Fruit fly (Drosophila melanogaster): ENCODE results near the gene emei.

emei gene

dm6 chr3L:11089805-11090440 is 19.6 kb upstream of the emei start:
- TF ChIP-seq CG8478 (optimal IDR thresholded peaks at IDR 0.05) (no peak), pan (optimal IDR thresholded peaks at IDR 0.05) (no peak), usp (GFP tag; optimal IDR thresholded peaks at IDR 0.05) (no peak), psq (optimal IDR thresholded peaks at IDR 0.05) (no peak), EcR (GFP tag; optimal IDR thresholded peaks at IDR 0.05) (no peak), Dll (optimal IDR thresholded peaks at IDR 0.05) (no peak)

DNA sequence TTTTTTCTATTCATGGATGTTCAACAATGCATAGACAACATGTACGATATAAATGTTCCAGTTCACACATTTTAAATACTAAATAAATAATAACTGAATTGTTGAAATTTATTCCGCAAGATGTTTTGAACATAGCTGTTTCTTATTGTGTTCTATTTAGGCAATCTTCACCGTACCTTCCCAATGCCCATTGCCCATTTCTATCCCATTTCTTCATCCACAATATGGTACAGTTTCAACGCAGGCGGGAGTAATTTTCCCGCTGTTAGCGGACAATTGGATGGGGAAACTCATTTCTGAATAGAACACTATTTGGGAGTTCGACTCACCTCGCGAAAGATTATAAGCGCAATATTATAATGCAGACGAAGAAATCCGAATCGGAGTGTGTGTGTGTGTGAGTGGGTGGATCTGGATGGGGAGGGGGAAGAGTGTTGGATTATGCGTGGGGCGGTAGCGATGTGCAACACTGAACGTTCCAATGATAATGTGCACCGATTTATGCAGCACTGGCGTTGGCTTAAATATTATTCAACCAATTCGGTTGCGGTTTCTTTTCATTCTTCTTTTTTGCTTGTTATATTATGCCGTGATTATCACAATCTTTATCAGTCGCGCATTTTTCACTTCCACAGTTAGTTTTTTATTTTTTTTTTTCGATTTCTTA is 17.4 kb upstream of the emei start:
- no peak for TF ChIP-seq CG8478 (optimal IDR thresholded peaks at IDR 0.05)
- TF ChIP-seq pan (optimal IDR thresholded peaks at IDR 0.05) = no peak
- no peak for TF ChIP-seq psq (optimal IDR thresholded peaks at IDR 0.05)
- TF ChIP-seq usp (GFP tag; optimal IDR thresholded peaks at IDR 0.05) = no peak
- TF ChIP-seq Dll (optimal IDR thresholded peaks at IDR 0.05) = no peak
- TF ChIP-seq EcR (GFP tag; optimal IDR thresholded peaks at IDR 0.05) = no peak

- no peak for TF ChIP-seq Dll (optimal IDR thresholded peaks at IDR 0.05)
- TF ChIP-seq CG8478 (optimal IDR thresholded peaks at IDR 0.05) = no peak
- no peak for TF ChIP-seq psq (optimal IDR thresholded peaks at IDR 0.05)
- no peak for TF ChIP-seq usp (GFP tag; optimal IDR thresholded peaks at IDR 0.05)
- no peak for TF ChIP-seq pan (optimal IDR thresholded peaks at IDR 0.05)
- no peak for TF ChIP-seq EcR (GFP tag; optimal IDR thresholded peaks at IDR 0.05)
These were observed 16.9 kb upstream of the emei start for dm6 chr3L:11092610-11092961.

DNA sequence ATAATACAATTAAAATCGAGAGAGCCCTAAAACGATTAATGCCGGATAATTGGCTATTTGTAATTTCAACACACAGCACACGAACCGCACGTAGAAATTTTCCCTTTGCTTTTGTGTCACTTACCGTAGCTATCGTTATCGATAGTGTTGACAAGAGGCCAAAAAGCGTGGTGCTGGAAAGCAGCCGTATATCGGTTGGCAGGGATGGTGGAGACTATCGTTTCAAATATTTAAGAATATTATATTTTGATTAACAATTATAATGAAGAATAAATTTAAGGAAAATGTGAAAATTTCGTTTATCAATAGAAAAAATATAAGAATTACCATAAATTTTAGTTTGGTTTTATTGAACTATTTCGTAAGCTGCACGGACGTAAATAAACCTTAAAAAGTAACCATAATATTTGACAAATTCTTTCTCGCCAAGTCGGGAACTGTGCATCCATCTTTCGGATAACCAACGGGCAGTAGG is 16.4 kb upstream of the emei start, which contains the start of gene JIL-1:
TSS of gene JIL-1 (minus strand) at position 148 of the 475 bp plus-strand sequence.
- TF ChIP-seq usp (GFP tag; optimal IDR thresholded peaks at IDR 0.05) (no peak), pan (optimal IDR thresholded peaks at IDR 0.05) (no peak), Dll (optimal IDR thresholded peaks at IDR 0.05) (no peak), psq (optimal IDR thresholded peaks at IDR 0.05) (no peak), CG8478 (optimal IDR thresholded peaks at IDR 0.05) (no peak), EcR (GFP tag; optimal IDR thresholded peaks at IDR 0.05) (no peak)

- TF ChIP-seq usp (GFP tag; optimal IDR thresholded peaks at IDR 0.05) (no peak), EcR (GFP tag; optimal IDR thresholded peaks at IDR 0.05) (no peak)
These were observed 15.2 kb upstream of the emei start for dm6 chr3L:11094279-11094678.

DNA sequence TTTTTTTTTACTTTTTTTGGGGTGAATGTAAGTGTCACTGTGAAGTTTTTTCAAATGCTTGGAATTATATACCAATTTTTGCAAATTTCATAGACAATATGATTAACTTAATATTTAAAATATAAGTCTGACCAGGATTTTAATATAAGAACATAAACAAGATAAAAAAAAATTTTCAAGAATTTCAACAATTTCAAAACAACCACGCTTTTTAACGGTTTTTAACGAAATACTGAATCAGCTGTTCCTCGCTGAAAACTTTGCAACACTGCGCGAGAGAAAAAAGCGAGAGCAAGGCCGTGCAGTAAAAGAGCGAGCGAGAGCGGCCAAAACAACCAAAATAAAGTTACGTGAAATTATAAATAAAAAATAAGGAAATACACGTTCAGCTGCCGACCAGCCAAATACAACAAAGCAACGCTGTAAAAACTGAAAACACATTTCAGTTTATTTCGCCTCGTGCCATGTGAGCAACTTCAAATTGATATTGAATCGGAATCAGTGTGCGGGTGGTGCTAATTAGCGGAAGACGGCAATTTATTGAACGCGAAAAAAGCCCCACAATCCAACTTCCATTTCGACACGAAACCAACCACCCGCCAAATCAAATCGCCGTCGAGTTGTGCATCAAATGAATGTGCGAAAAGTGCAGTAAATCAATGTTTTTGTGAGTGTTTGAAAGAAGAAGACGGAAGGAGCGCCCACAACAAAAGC is 13.1 kb upstream of the emei start, which contains the start of the genes CG46439, Iyd and CG33947:
TSS of gene CG46439 (minus strand) at position 51 of the 714 bp plus-strand sequence.
TSS of gene Iyd (minus strand) at position 51 of the 714 bp plus-strand sequence.
TSS of gene CG33947 (plus strand) at position 302 of the 714 bp plus-strand sequence.
- TF ChIP-seq Dll (optimal IDR thresholded peaks at IDR 0.05) (no peak), pan (optimal IDR thresholded peaks at IDR 0.05) (no peak)

DNA sequence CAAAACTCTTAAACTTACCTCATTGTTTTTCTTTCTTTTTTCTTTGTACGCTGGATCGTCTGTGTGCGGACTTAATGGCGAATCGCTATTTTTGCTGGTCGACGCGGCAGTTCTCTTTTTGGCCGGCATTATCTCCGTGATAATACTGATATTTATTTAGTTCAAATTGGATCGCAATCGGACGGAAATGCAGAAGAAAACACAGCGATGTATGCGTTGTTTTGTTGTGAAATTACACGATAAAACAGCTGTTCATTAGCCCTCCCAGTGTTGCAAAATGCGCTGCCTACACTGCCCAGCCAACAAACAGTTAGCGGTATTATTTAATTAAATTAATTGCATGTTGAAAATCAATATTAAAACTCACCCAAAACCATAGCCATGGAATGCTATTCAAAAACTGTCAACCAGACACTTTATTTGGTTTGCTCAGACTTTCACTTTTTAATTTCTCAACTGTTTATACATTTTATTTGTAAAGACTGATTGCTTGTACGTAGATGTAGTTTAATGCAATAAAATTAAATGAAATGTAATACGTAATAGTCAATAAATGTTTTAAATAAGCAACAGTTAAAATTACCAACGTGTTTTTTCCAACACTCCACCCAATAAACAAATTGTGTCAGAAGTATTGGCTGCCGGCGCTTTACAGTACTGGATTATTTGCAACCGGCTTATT is 11.4 kb upstream of the emei start, which contains the start of the genes Irbp18 and APP-BP1:
TSS of gene Irbp18 (minus strand) at position 205 of the 682 bp plus-strand sequence.
TSS of gene APP-BP1 (plus strand) at position 431 of the 682 bp plus-strand sequence.
- TF ChIP-seq EcR (GFP tag; optimal IDR thresholded peaks at IDR 0.05) (no peak), CG8478 (optimal IDR thresholded peaks at IDR 0.05) (no peak), usp (GFP tag; optimal IDR thresholded peaks at IDR 0.05) (no peak), pan (optimal IDR thresholded peaks at IDR 0.05) (no peak), psq (optimal IDR thresholded peaks at IDR 0.05) (no peak), Dll (optimal IDR thresholded peaks at IDR 0.05) (no peak)

dm6 chr3L:11101598-11101997 is 7.9 kb upstream of the emei start, which contains the start of gene Elo68beta:
Elo68beta (minus strand) TSS chr3L:11101698.
- no peak for TF ChIP-seq pan (optimal IDR thresholded peaks at IDR 0.05)

- TF ChIP-seq EcR (GFP tag; optimal IDR thresholded peaks at IDR 0.05) = no peak
- TF ChIP-seq CG8478 (optimal IDR thresholded peaks at IDR 0.05) = no peak
- no peak for TF ChIP-seq psq (optimal IDR thresholded peaks at IDR 0.05)
- no peak for TF ChIP-seq Dll (optimal IDR thresholded peaks at IDR 0.05)
- no peak for TF ChIP-seq pan (optimal IDR thresholded peaks at IDR 0.05)
- no peak for TF ChIP-seq usp (GFP tag; optimal IDR thresholded peaks at IDR 0.05)
These were observed 6.6 kb upstream of the emei start, which contains the start of gene Elo68alpha for dm6 chr3L:11102930-11103329. Elo68alpha (minus strand) TSS chr3L:11103030.

DNA sequence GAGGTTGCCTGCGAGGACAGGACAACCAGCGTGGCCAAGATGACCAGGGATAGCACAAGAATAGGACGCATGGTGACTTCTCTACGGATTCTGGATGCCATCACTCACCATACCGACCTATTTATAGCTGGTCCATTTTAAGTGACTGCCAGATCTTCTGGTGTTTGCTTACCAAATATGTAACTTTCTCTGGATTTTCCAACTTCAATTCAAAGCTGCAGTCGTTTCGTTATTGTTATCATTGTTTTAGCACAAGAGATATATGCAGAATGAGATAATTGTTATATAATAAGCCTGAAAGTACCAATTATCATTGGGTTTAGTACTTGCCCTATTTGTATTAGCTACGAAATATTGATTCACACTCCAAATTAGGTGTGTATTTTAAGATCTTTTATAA is 5.7 kb upstream of the emei start, which contains the start of gene CG32071:
TSS of gene CG32071 (minus strand) at position 101 of the 400 bp plus-strand sequence.
- TF ChIP-seq Dll (optimal IDR thresholded peaks at IDR 0.05) (no peak), EcR (GFP tag; optimal IDR thresholded peaks at IDR 0.05) (no peak), usp (GFP tag; optimal IDR thresholded peaks at IDR 0.05) (no peak), psq (optimal IDR thresholded peaks at IDR 0.05) (no peak), pan (optimal IDR thresholded peaks at IDR 0.05) (no peak), CG8478 (optimal IDR thresholded peaks at IDR 0.05) (no peak)

DNA sequence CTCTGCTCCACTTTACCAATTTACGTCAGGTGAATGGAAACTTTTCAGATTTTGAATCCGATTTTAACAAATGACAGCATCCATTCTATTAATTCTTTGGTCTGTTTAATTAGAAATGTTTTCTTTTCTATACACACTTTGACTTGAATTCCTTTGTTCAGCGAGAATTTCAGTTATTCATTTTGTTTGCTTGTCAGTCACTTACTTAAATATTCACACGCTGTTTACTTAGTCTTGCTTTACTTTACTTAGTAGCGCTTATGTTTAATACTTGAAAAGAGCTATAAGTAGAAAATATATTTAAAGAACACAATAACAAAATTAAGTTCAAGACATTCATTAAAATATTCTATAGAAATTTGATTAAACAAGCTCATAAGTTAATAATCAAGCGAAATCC is 2.1 kb upstream of the emei start, which contains the start of gene CG32073:
TSS of gene CG32073 (minus strand) at position 151 of the 400 bp plus-strand sequence.
- TF ChIP-seq Dll (optimal IDR thresholded peaks at IDR 0.05) = no peak
- no peak for TF ChIP-seq pan (optimal IDR thresholded peaks at IDR 0.05)
- no peak for TF ChIP-seq usp (GFP tag; optimal IDR thresholded peaks at IDR 0.05)
- no peak for TF ChIP-seq CG8478 (optimal IDR thresholded peaks at IDR 0.05)
- no peak for TF ChIP-seq psq (optimal IDR thresholded peaks at IDR 0.05)

All from whole organism.